Fruit fly (Drosophila melanogaster): ENCODE data around the gene CG12155.

CG12155 gene

DNA sequence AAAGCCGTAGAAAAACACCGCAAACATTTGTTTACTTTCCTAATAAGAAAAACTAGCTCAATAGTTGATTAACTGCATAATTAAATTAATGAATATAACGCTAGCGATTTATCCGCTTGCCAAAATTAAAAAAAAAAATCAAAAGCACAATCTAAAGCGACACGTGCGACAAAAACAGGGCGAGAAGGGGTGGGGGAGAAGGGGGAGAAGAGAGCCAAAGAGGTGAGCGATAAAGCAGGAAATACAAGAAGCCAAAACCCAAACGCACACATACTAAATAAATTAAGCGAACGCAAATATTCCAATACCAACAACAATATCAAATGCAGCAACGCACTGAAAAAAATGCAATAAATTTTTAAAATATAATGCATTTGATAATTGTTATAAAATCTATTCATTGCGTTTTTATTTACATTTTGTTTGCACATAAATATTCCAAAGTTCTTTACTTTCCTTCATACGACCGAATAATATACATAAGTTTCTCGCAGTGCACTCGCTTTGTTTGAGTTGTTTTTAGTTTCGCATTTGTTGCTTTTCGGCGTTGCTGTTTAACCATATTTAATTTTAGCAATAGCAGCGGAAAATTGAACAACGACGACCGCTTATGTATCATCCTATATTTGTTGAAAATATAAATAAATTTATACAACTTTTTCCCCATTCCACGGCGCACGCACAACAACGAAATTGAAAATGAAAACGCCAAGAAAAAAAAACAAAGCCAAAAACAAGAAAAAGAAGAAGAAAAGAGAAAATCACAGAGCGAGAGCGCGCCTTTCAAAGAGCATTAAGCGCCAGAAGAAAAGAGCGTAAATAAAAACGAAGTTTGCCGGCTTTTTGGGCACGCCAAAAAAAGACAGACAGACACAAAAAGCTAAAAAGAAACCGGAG lies 30.3 kb upstream of the CG12155 start (continued):
- TF ChIP-seq oc (tag; optimal IDR thresholded peaks at IDR 0.05), result peak; percentile 95
- peak; percentile 96 for TF ChIP-seq CG7556 (GFP tag; optimal IDR thresholded peaks at IDR 0.05)
- peak; percentile 82 for TF ChIP-seq CG7357 (GFP tag; IDR thresholded peaks at IDR 0.05)
- no peak for TF ChIP-seq usp (GFP tag; optimal IDR thresholded peaks at IDR 0.05)
- peak; percentile 98 for TF ChIP-seq Oli (tag; optimal IDR thresholded peaks at IDR 0.05)
- TF ChIP-seq CG8359 (GFP tag; optimal IDR thresholded peaks at IDR 0.05; ENCODE audit: borderline replicate concordance), result peak; percentile 86
- TF ChIP-seq CG8281 (tag; optimal IDR thresholded peaks at IDR 0.05), result peak; percentile 84
- peak; percentile 91 for TF ChIP-seq trh (GFP tag; optimal IDR thresholded peaks at IDR 0.05)
- peak; percentile 80 for TF ChIP-seq CG12236 (GFP tag; optimal IDR thresholded peaks at IDR 0.05)
- TF ChIP-seq CG16813 (GFP tag; IDR thresholded peaks at IDR 0.05; ENCODE audit: partially characterized antibody), result no peak
- TF ChIP-seq CG12155 (GFP tag; optimal IDR thresholded peaks at IDR 0.05), result peak; percentile 91
- TF ChIP-seq CG2120 (GFP tag; optimal IDR thresholded peaks at IDR 0.05), result peak; percentile 97
- TF ChIP-seq Xbp1 (GFP tag; optimal IDR thresholded peaks at IDR 0.05), result peak; percentile 95
- TF ChIP-seq CG15696 (tag; optimal IDR thresholded peaks at IDR 0.05), result peak; percentile 74
- peak; percentile 97 for TF ChIP-seq unpg (GFP tag; optimal IDR thresholded peaks at IDR 0.05)
- TF ChIP-seq unc-4 (GFP tag; IDR thresholded peaks at IDR 0.05; ENCODE audit: partially characterized antibody), result no peak
- peak; percentile 92 for TF ChIP-seq CrebB (tag; optimal IDR thresholded peaks at IDR 0.05)
- TF ChIP-seq Neu2 (GFP tag; optimal IDR thresholded peaks at IDR 0.05; ENCODE audit: borderline replicate concordance), result no peak
- TF ChIP-seq CG10321 (GFP tag; IDR thresholded peaks at IDR 0.05), result peak; percentile 68
- peak; percentile 96 for TF ChIP-seq CG2712 (tag; optimal IDR thresholded peaks at IDR 0.05)
- TF ChIP-seq CG11504 (tag; optimal IDR thresholded peaks at IDR 0.05), result peak; percentile 97
- TF ChIP-seq CG1647 (GFP tag; optimal IDR thresholded peaks at IDR 0.05), result peak; percentile 90
- TF ChIP-seq eve (GFP tag; optimal IDR thresholded peaks at IDR 0.05), result peak in 1 of 2 experiments; percentile 98
- TF ChIP-seq dmrt99B (tag; optimal IDR thresholded peaks at IDR 0.05), result peak; percentile 98
- peak; percentile 85 for TF ChIP-seq CG16815 (GFP tag; optimal IDR thresholded peaks at IDR 0.05)
- no peak for TF ChIP-seq CG9797 (GFP tag; optimal IDR thresholded peaks at IDR 0.05)
- peak; percentile 97 for TF ChIP-seq CG8924 (tag; optimal IDR thresholded peaks at IDR 0.05)
- TF ChIP-seq Antp (GFP tag; optimal IDR thresholded peaks at IDR 0.05), result peak; percentile 78
- peak; percentile 86 for TF ChIP-seq CG10274 (GFP tag; optimal IDR thresholded peaks at IDR 0.05)
- TF ChIP-seq dmrt11E (tag; optimal IDR thresholded peaks at IDR 0.05), result peak; percentile 76
- TF ChIP-seq B-H1 (GFP tag; IDR thresholded peaks at IDR 0.05), result peak; percentile 96
- peak; percentile 96 for TF ChIP-seq CG32772 (GFP tag; IDR thresholded peaks at IDR 0.05)
- TF ChIP-seq Sin3A (optimal IDR thresholded peaks at IDR 0.05), result no peak
- TF ChIP-seq ara (GFP tag; IDR thresholded peaks at IDR 0.05), result peak; percentile 90
- peak; percentile 93 for TF ChIP-seq odd (GFP tag; optimal IDR thresholded peaks at IDR 0.05)
- peak; percentile 76 for TF ChIP-seq CG2202 (tag; optimal IDR thresholded peaks at IDR 0.05)
- peak; percentile 94 for TF ChIP-seq stc (GFP tag; IDR thresholded peaks at IDR 0.05)
- peak; percentile 96 for TF ChIP-seq CG18619 (GFP tag; optimal IDR thresholded peaks at IDR 0.05)
- TF ChIP-seq gsb-n (tag; optimal IDR thresholded peaks at IDR 0.05), result peak; percentile 91
- TF ChIP-seq az2 (GFP tag; optimal IDR thresholded peaks at IDR 0.05), result peak; percentile 93
- peak; percentile 96 for TF ChIP-seq CG13424 (tag; optimal IDR thresholded peaks at IDR 0.05)
- peak; percentile 78 for TF ChIP-seq btn (GFP tag; optimal IDR thresholded peaks at IDR 0.05)
- TF ChIP-seq Elba2 (GFP tag; optimal IDR thresholded peaks at IDR 0.05), result no peak
- TF ChIP-seq hbn (GFP tag; IDR thresholded peaks at IDR 0.05; ENCODE audit: partially characterized antibody), result no peak
- TF ChIP-seq dysf (GFP tag; IDR thresholded peaks at IDR 0.05), result peak; percentile 97
- TF ChIP-seq CG9215 (GFP tag; IDR thresholded peaks at IDR 0.05), result peak; percentile 90
- peak; percentile 91 for TF ChIP-seq CG11093 (GFP tag; IDR thresholded peaks at IDR 0.05)
- peak; percentile 94 for TF ChIP-seq run (tag; optimal IDR thresholded peaks at IDR 0.05)
- TF ChIP-seq CG3163 (GFP tag; optimal IDR thresholded peaks at IDR 0.05), result peak; percentile 89

Measured in whole organism, embryonic.